Fruit fly (Drosophila melanogaster): ENCODE results near the gene CG34293.

DNA sequence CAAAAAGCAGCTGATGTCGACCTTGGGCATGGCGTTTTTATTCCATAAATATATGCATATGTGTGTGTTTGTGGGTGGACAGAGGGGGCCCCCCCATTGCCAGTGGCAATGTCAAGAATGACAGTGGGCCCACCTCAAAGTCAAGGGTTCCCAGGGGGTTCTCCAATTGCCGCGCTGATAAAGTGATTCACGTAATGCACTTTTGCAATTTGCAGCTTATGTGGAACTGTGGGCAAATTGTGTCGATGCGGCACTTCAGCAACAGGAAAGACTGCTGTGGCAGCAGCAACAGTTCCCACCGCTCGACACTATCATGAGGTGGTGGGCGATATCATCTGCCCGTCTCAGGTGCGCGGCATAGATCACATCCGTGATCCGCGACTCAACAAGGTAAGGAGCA, 11.4 kb downstream of the CG34293 start:
- TF ChIP-seq CG8478 (optimal IDR thresholded peaks at IDR 0.05) (no peak), CTCF (optimal IDR thresholded peaks at IDR 0.05) (no peak)

Measured in S2 (cell line).